Fruit fly (Drosophila melanogaster): ENCODE measurements around the gene CG31178.

- TF ChIP-seq psq (optimal IDR thresholded peaks at IDR 0.05) (no peak), CG8478 (optimal IDR thresholded peaks at IDR 0.05) (no peak), usp (GFP tag; optimal IDR thresholded peaks at IDR 0.05) (no peak)
These were observed 13.5 kb downstream of the CG31178 start, which contains the start of the genes CG6678 and dnd for dm6 chr3R:21886861-21887587.

All from whole organism.